Worm (Caenorhabditis elegans) whole organism, L3 larva: ENCODE measurements around the gene R10F2.6.

Experiments
- daf-12 ChIP-seq: fragments of 150-350 bp; optimal IDR thresholded peaks from 2 replicates; lab custom pipeline; 2014; ENCODE audit warnings: missing biosample characterization, missing genetic modification reagents, missing genetic modification characterization
- elt-2 ChIP-seq: sonication (generic microtip); optimal IDR thresholded peaks from 2 replicates; lab custom pipeline; 2016; ENCODE audit warnings: missing genetic modification reagents, mild to moderate bottlenecking, missing genetic modification characterization, missing compliant biosample characterization
- fos-1 ChIP-seq: fragments of 150-350 bp; optimal IDR thresholded peaks from 2 replicates; lab custom pipeline; 2014; ENCODE audit warnings: missing biosample characterization, missing genetic modification characterization
- lin-15B ChIP-seq: fragments of 150-350 bp; optimal IDR thresholded peaks from 2 replicates; lab custom pipeline; 2014; ENCODE audit warnings: missing biosample characterization, missing genetic modification characterization
- skn-1 ChIP-seq: fragments of 150-350 bp; optimal IDR thresholded peaks from 2 replicates; lab custom pipeline; 2014; ENCODE audit warnings: missing biosample characterization, missing genetic modification characterization
- ztf-11 ChIP-seq: fragments of 150-350 bp; optimal IDR thresholded peaks from 2 replicates; lab custom pipeline; 2014; ENCODE audit warnings: missing biosample characterization, missing genetic modification characterization

DNA sequence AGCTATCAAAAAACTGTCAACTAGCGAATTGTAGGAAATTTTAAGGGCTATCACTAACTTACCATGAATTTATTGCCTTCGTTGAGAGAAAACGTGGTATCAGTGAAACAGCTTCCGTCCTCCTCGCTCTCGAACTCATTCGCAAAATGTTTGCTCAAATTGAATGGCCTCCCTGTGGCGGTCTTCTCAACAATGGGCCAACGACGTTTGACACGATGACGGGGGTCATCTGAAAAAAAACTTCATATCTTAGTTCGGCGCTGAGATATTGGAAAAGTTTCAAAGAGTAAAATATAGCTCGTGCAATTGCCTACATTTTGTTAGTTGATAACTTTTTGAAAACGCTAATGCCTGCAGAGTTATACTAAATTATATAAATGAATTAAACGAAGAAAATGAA, 2.3 kb downstream of the R10F2.6 start:
- TF ChIP-seq skn-1 (tag; lab: Kevin White, UChicago) (no peak), daf-12 (tag; lab: Kevin White, UChicago) (no peak), ztf-11 (tag; lab: Kevin White, UChicago) (no peak), fos-1 (tag; lab: Kevin White, UChicago) (no peak), elt-2 (tag; lab: Kevin White, UChicago) (no peak), lin-15B (tag; lab: Kevin White, UChicago) (no peak)
